Worm (Caenorhabditis elegans): ENCODE measurements around the gene agxt-1.

ce11 chrII:8853238-8853637 lies 7.8 kb downstream of the agxt-1 start:
- TF ChIP-seq snpc-3.4 (tag; optimal IDR thresholded peaks at IDR 0.05) (no peak), hlh-26 (GFP tag; conservative IDR thresholded peaks at IDR 0.05) (no peak), dpl-1 (GFP tag; optimal IDR thresholded peaks at IDR 0.05) (no peak), mes-4 (tag; optimal IDR thresholded peaks at IDR 0.05) (no peak), snpc-1.1 (tag; optimal IDR thresholded peaks at IDR 0.05; ENCODE audit: insufficient read depth) (no peak), rpc-1 (optimal IDR thresholded peaks at IDR 0.05) (no peak), rpc-1 (tag; optimal IDR thresholded peaks at IDR 0.05) (no peak), B0336.3 (GFP tag; IDR thresholded peaks at IDR 0.05) (no peak), ama-1 (optimal IDR thresholded peaks at IDR 0.05) (no peak), ama-1 (GFP tag; optimal IDR thresholded peaks at IDR 0.05) (no peak), madf-10 (tag; optimal IDR thresholded peaks at IDR 0.05) (no peak), egl-18 (GFP tag; IDR thresholded peaks at IDR 0.05) (no peak), F37B4.10 (GFP tag; IDR thresholded peaks at IDR 0.05) (no peak)

All from whole organism, young adult.